Worm (Caenorhabditis elegans) whole organism, L2 larva: ENCODE results near the gene smut-1.
"Not testable (repeated sequence)": the region's sequence is repeated elsewhere in the genome, so short reads cannot be mapped to it uniquely, and the experiment has no call there.

Experiments
- C34F6.9 ChIP-seq: fragments of 150-350 bp; optimal IDR thresholded peaks from 2 replicates; lab custom pipeline; 2014; ENCODE audit warnings: missing biosample characterization, missing genetic modification characterization
- F13H6.1 ChIP-seq: sonication (generic microtip); optimal IDR thresholded peaks from 2 replicates; lab custom pipeline; 2016; ENCODE audit warnings: missing genetic modification characterization, missing compliant biosample characterization
- Y55F3AM.14 ChIP-seq: fragments of 200-800 bp; sonication (Bioruptor generic); optimal IDR thresholded peaks from 2 replicates; lab custom pipeline; 2018; ENCODE audit warnings: mild to moderate bottlenecking, missing genetic modification characterization, missing compliant biosample characterization
- ZK546.5 ChIP-seq: sonication (generic microtip); optimal IDR thresholded peaks from 2 replicates; lab custom pipeline; 2017; ENCODE audit warnings: missing biosample characterization, missing genetic modification characterization
- alr-1 ChIP-seq: fragments of 150-350 bp; optimal IDR thresholded peaks from 2 replicates; lab custom pipeline; 2014; ENCODE audit warnings: missing biosample characterization, missing genetic modification characterization
- aly-2 ChIP-seq: fragments of 150-350 bp; optimal IDR thresholded peaks from 2 replicates; lab custom pipeline; 2014; ENCODE audit warnings: missing biosample characterization, missing genetic modification characterization
- ama-1 ChIP-seq: fragments of 150-350 bp; optimal IDR thresholded peaks from 2 replicates; lab custom pipeline; 2018; ENCODE audit warnings: inconsistent platforms
- blmp-1 ChIP-seq: sonication (generic microtip); optimal IDR thresholded peaks from 2 replicates; lab custom pipeline; 2017; ENCODE audit warnings: missing genetic modification characterization, mild to moderate bottlenecking, missing compliant biosample characterization, antibody characterized with exemption, moderate library complexity; ENCODE audit not compliant: insufficient read depth
- ceh-16 ChIP-seq: fragments of 150-350 bp; optimal IDR thresholded peaks from 2 replicates; lab custom pipeline; 2014; ENCODE audit warnings: missing biosample characterization, missing genetic modification characterization
- dmd-4 ChIP-seq: sonication (generic microtip); optimal IDR thresholded peaks from 2 replicates; lab custom pipeline; 2017; ENCODE audit warnings: missing biosample characterization, missing genetic modification characterization
- egl-27 ChIP-seq: sonication (generic microtip); optimal IDR thresholded peaks from 3 replicates; lab custom pipeline; 2017; ENCODE audit warnings: missing biosample characterization, missing genetic modification reagents, missing genetic modification characterization
- elt-1 ChIP-seq: fragments of 150-350 bp; optimal IDR thresholded peaks from 2 replicates; lab custom pipeline; 2014; ENCODE audit warnings: missing biosample characterization, missing genetic modification characterization
- elt-3 ChIP-seq: sonication (generic microtip); optimal IDR thresholded peaks from 2 replicates; lab custom pipeline; 2017; ENCODE audit warnings: missing biosample characterization, missing genetic modification characterization
- lin-13 ChIP-seq: fragments of 150-350 bp; optimal IDR thresholded peaks from 2 replicates; lab custom pipeline; 2014; ENCODE audit warnings: missing biosample characterization, missing genetic modification reagents, missing genetic modification characterization
- mbf-1 ChIP-seq: sonication (generic microtip); optimal IDR thresholded peaks from 2 replicates; lab custom pipeline; 2017; ENCODE audit warnings: missing biosample characterization, missing genetic modification characterization
- mdl-1 ChIP-seq, 2 experiments: fragments of 150-350 bp in 1 of 2; sonication (generic microtip) in 1 of 2; optimal IDR thresholded peaks; 2 replicates each; lab custom pipeline; 2017; ENCODE audit warnings: missing biosample characterization in 2 of 2, missing genetic modification characterization in 2 of 2
- nhr-10 ChIP-seq: sonication (generic microtip); optimal IDR thresholded peaks from 2 replicates; lab custom pipeline; 2017; ENCODE audit warnings: missing biosample characterization, missing genetic modification characterization
- nhr-11 ChIP-seq: fragments of 150-350 bp; optimal IDR thresholded peaks from 2 replicates; lab custom pipeline; 2014; ENCODE audit warnings: missing biosample characterization, missing genetic modification characterization
- nhr-21 ChIP-seq: fragments of 150-350 bp; optimal IDR thresholded peaks from 2 replicates; lab custom pipeline; 2014; ENCODE audit warnings: missing biosample characterization, missing genetic modification characterization
- nhr-23 ChIP-seq: fragments of 150-350 bp; optimal IDR thresholded peaks from 2 replicates; lab custom pipeline; 2014; ENCODE audit warnings: missing biosample characterization, missing genetic modification reagents, missing genetic modification characterization
- nhr-237 ChIP-seq: fragments of 150-350 bp; optimal IDR thresholded peaks from 2 replicates; lab custom pipeline; 2014; ENCODE audit warnings: missing biosample characterization, missing genetic modification characterization
- nhr-25 ChIP-seq: fragments of 150-350 bp; sonication (generic microtip); optimal IDR thresholded peaks from 3 replicates; lab custom pipeline; 2014; ENCODE audit warnings: missing biosample characterization, missing genetic modification characterization
- nhr-77 ChIP-seq: fragments of 150-350 bp; optimal IDR thresholded peaks from 2 replicates; lab custom pipeline; 2014; ENCODE audit warnings: missing biosample characterization, missing genetic modification characterization
- sem-4 ChIP-seq: fragments of 150-350 bp; optimal IDR thresholded peaks from 2 replicates; lab custom pipeline; 2014; ENCODE audit warnings: missing biosample characterization, missing genetic modification reagents, missing genetic modification characterization
- skn-1 ChIP-seq: sonication (generic microtip); optimal IDR thresholded peaks from 2 replicates; lab custom pipeline; 2017; ENCODE audit warnings: missing biosample characterization, missing genetic modification characterization
- sma-9 ChIP-seq, 2 experiments: fragments of 150-350 bp in 1 of 2; sonication (generic microtip) in 1 of 2; optimal IDR thresholded peaks; 2 replicates each; lab custom pipeline; 2014 to 2016; ENCODE audit warnings: missing genetic modification characterization in 2 of 2, mild to moderate bottlenecking in 1 of 2, missing biosample characterization in 1 of 2, missing compliant biosample characterization in 1 of 2, missing genetic modification reagents in 1 of 2, moderate library complexity in 1 of 2
- snpc-4 ChIP-seq: fragments of 150-350 bp; optimal IDR thresholded peaks from 2 replicates; lab custom pipeline; 2014; ENCODE audit warnings: missing biosample characterization, missing genetic modification characterization
- unc-39 ChIP-seq: fragments of 150-350 bp; optimal IDR thresholded peaks from 2 replicates; lab custom pipeline; 2014; ENCODE audit warnings: missing biosample characterization, missing genetic modification characterization
- unc-55 ChIP-seq: fragments of 150-350 bp; sonication (generic microtip); optimal IDR thresholded peaks from 3 replicates; lab custom pipeline; 2014; ENCODE audit warnings: missing biosample characterization, missing genetic modification reagents, missing genetic modification characterization
- zag-1 ChIP-seq: fragments of 150-350 bp; optimal IDR thresholded peaks from 2 replicates; lab custom pipeline; 2014; ENCODE audit warnings: missing biosample characterization, missing genetic modification characterization
- ztf-1 ChIP-seq: fragments of 200-800 bp; sonication (Bioruptor generic); conservative IDR thresholded peaks from 2 replicates; pipeline ENCODE4 v1.3.6; 2022; ENCODE audit warnings: missing genetic modification characterization, missing compliant biosample characterization

smut-1 gene

ce11 chrV:6053188-6053687, 43.7 kb upstream of the smut-1 start, which contains the start of gene seip-1 (continued):
- TF ChIP-seq mbf-1 (tag; lab: Kevin White, UChicago) (no peak), nhr-10 (tag; lab: Kevin White, UChicago) (no peak), F13H6.1 (tag; lab: Kevin White, UChicago) (peak; percentile 81), mdl-1 (tag; optimal IDR thresholded peaks at IDR 0.05; lab: Kevin White, UChicago) (peak in 1 of 2 experiments; percentile 31), zag-1 (tag; lab: Kevin White, UChicago) (peak; percentile 89), nhr-77 (peak; percentile 10), sma-9 (GFP tag; optimal IDR thresholded peaks at IDR 0.05; lab: Kevin White, UChicago) (peak; percentile 90), sma-9 (tag; optimal IDR thresholded peaks at IDR 0.05; lab: Kevin White, UChicago) (no peak), ama-1 (lab: Kevin White, UChicago) (no peak), sem-4 (tag; lab: Kevin White, UChicago) (peak; percentile 87)

ce11 chrV:6055289-6055688, 41.6 kb upstream of the smut-1 start, which contains the start of gene srd-20:
TSS of gene srd-20 (plus strand) at chrV:6055589.
- TF ChIP-seq nhr-11 (no peak), mdl-1 (tag; optimal IDR thresholded peaks at IDR 0.05; lab: Kevin White, UChicago) (no peak), alr-1 (no peak), lin-13 (GFP tag; lab: Kevin White, UChicago) (no peak), blmp-1 (no peak), nhr-21 (tag; lab: Kevin White, UChicago) (no peak), nhr-10 (tag; lab: Kevin White, UChicago) (no peak), aly-2 (no peak), nhr-25 (tag; lab: Kevin White, UChicago) (no peak), egl-27 (tag; lab: Kevin White, UChicago) (no peak)

- TF ChIP-seq nhr-237 (tag; lab: Kevin White, UChicago) (no peak), nhr-11 (no peak), elt-3 (tag; lab: Kevin White, UChicago) (no peak), ceh-16 (tag; lab: Kevin White, UChicago) (no peak), ztf-1 (GFP tag; lab: Robert Waterston, UW) (no peak), lin-13 (GFP tag; lab: Kevin White, UChicago) (no peak), C34F6.9 (tag; lab: Kevin White, UChicago) (no peak), nhr-23 (tag; lab: Kevin White, UChicago) (no peak), ama-1 (lab: Kevin White, UChicago) (no peak), egl-27 (tag; lab: Kevin White, UChicago) (no peak), nhr-25 (tag; lab: Kevin White, UChicago) (no peak), dmd-4 (tag; lab: Kevin White, UChicago) (no peak), unc-55 (GFP tag; lab: Kevin White, UChicago) (no peak), skn-1 (tag; lab: Kevin White, UChicago) (no peak), sma-9 (GFP tag; optimal IDR thresholded peaks at IDR 0.05; lab: Kevin White, UChicago) (no peak), sma-9 (tag; optimal IDR thresholded peaks at IDR 0.05; lab: Kevin White, UChicago) (no peak), aly-2 (no peak), snpc-4 (tag; lab: Kevin White, UChicago) (no peak), alr-1 (no peak), unc-39 (tag; lab: Kevin White, UChicago) (no peak)
Observed at ce11 chrV:6063330-6063729, 33.6 kb upstream of the smut-1 start, which contains the start of gene Y38A10A.2. TSS of gene Y38A10A.2 (minus strand) at chrV:6063430.

ce11 chrV:6067112-6067511, 29.8 kb upstream of the smut-1 start, which contains the start of gene srh-10:
TSS of gene srh-10 (minus strand) at chrV:6067140.
- TF ChIP-seq Y55F3AM.14 (GFP tag; lab: Kevin White, UChicago) (no peak), nhr-11 (no peak), nhr-21 (tag; lab: Kevin White, UChicago) (no peak), elt-1 (tag; lab: Kevin White, UChicago) (no peak), mdl-1 (tag; optimal IDR thresholded peaks at IDR 0.05; lab: Kevin White, UChicago) (no peak)

ce11 chrV:6069968-6070367, 26.9 kb upstream of the smut-1 start, which contains the start of gene fbxa-214:
TSS of gene fbxa-214 (minus strand) at chrV:6070068.
- not testable (repeated sequence) for TF ChIP-seq aly-2; ZK546.5 (tag; lab: Kevin White, UChicago); unc-39 (tag; lab: Kevin White, UChicago)
